Worm (Caenorhabditis elegans) whole organism, midembryonic: ENCODE results near the gene C50F4.16.

Experiments used
- T22C8.4 ChIP-seq: fragments of 200-800 bp; sonication (Bioruptor generic); IDR thresholded peaks from 2 replicates; pipeline ENCODE4 v1.3.6; 2022; ENCODE audit warnings: missing genetic modification characterization, missing compliant biosample characterization
- cog-1 ChIP-seq: sonication (generic microtip); optimal IDR thresholded peaks from 2 replicates; lab custom pipeline; 2016; ENCODE audit warnings: missing genetic modification characterization, missing compliant biosample characterization
- flt-1 ChIP-seq: fragments of 200-800 bp; sonication (Bioruptor generic); IDR thresholded peaks from 2 replicates; pipeline ENCODE4 v1.3.6; 2022; ENCODE audit warnings: missing genetic modification characterization, missing compliant biosample characterization
- klf-2 ChIP-seq: fragments of 200-800 bp; sonication (Bioruptor generic); conservative IDR thresholded peaks from 2 replicates; pipeline ENCODE4 v1.3.6; 2022; ENCODE audit warnings: missing genetic modification reagents, missing genetic modification characterization, missing compliant biosample characterization
- med-1 ChIP-seq: sonication (generic microtip); optimal IDR thresholded peaks from 2 replicates; lab custom pipeline; 2017; ENCODE audit warnings: missing genetic modification characterization, mild to moderate bottlenecking, missing compliant biosample characterization, antibody characterized with exemption, missing genetic modification reagents; ENCODE audit not compliant: insufficient read depth
- ref-1 ChIP-seq: fragments of 200-800 bp; sonication (Bioruptor generic); conservative IDR thresholded peaks from 2 replicates; pipeline ENCODE4 v1.3.6; 2022; ENCODE audit warnings: missing genetic modification reagents, missing genetic modification characterization, missing compliant biosample characterization
- tab-1 ChIP-seq: fragments of 200-800 bp; sonication (Bioruptor generic); IDR thresholded peaks from 2 replicates; pipeline ENCODE4 v1.3.6; 2022; ENCODE audit warnings: missing genetic modification characterization, missing compliant biosample characterization
- ztf-23 ChIP-seq: fragments of 200-800 bp; sonication (Bioruptor generic); IDR thresholded peaks from 2 replicates; pipeline ENCODE4 v1.3.6; 2022; ENCODE audit warnings: missing genetic modification reagents, missing genetic modification characterization, missing compliant biosample characterization
- ztf-29 ChIP-seq: fragments of 200-800 bp; sonication (Bioruptor generic); IDR thresholded peaks from 2 replicates; pipeline ENCODE4 v1.3.6; 2022; ENCODE audit warnings: missing genetic modification reagents, missing genetic modification characterization, missing compliant biosample characterization

C50F4.16 gene

DNA sequence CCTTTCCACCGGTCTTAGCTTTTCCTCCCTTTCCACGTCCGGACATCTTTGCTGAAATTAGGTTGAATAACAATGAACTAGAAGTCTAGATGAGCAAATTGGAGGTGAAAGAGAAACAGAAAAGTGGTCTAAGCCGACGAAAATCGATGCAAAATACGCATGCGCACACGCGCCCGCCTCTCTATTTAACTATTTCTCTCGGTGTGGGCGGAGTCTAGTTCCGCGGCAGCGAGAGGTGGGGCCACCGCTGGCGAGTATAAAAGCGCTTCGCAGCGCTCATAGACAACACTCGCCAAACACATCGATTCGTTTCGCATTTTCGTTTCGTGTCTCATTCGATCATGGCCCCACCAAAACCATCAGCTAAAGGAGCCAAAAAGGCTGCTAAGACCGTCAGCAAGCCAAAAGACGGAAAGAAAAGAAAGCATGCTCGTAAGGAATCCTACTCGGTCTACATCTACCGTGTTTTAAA is 3.9 kb upstream of the C50F4.16 start, which contains the start of the genes his-35 and his-41:
Gene his-35 (minus strand): TSS at position 51 of the 472 bp plus-strand sequence.
Gene his-41 (plus strand): TSS at position 299 of the 472 bp plus-strand sequence.
- TF ChIP-seq ztf-29 (GFP tag; lab: Robert Waterston, UW) (0 out of 2 replicates have a peak, but pooled peaks have one; percentile 20), flt-1 (GFP tag; lab: Robert Waterston, UW) (0 out of 2 replicates have a peak, but pooled peaks have one; percentile 9), T22C8.4 (GFP tag; lab: Robert Waterston, UW) (peak; percentile 46), ref-1 (GFP tag; lab: Robert Waterston, UW) (no peak)

DNA sequence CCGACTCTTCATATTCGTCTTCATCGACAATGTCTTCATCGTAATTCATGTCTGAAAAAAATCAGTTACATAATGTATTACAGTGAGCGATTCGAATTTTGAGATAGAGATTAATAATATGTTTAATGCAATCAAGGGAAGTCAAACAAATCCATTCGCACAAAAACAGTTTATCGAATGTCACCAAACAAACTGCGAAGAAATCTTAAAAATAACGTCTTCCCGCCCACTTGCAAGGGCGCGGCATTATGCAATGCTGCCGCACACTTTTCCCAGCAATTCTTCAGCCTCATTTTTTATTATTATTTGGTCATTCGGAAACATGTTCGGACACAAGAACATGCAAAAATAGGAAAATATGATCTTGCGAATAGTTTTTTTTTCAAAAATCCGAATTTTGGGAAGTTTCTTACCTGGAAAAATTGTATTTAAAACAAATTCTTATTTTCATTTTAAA is 2.8 kb upstream of the C50F4.16 start, which contains the start of gene mdf-1:
Gene mdf-1 (minus strand): TSS at position 51 of the 457 bp plus-strand sequence.
- TF ChIP-seq cog-1 (tag; lab: Kevin White, UChicago) = no peak
- TF ChIP-seq ztf-23 = peak; percentile 67; the same call in 1 of the 2 replicates
- peak; percentile 28 for TF ChIP-seq med-1 (GFP tag; lab: Kevin White, UChicago)
- no peak for TF ChIP-seq ztf-29 (GFP tag; lab: Robert Waterston, UW)
- TF ChIP-seq flt-1 (GFP tag; lab: Robert Waterston, UW) = 0 out of 2 replicates have a peak, but pooled peaks have one; percentile 52
- 0 out of 2 replicates have a peak, but pooled peaks have one; percentile 33 for TF ChIP-seq ref-1 (GFP tag; lab: Robert Waterston, UW)
- TF ChIP-seq T22C8.4 (GFP tag; lab: Robert Waterston, UW) = no peak
- 0 out of 2 replicates have a peak, but pooled peaks have one; percentile 35 for TF ChIP-seq klf-2 (GFP tag; lab: Robert Waterston, UW)
- TF ChIP-seq tab-1 (GFP tag; lab: Robert Waterston, UW) = no peak

DNA sequence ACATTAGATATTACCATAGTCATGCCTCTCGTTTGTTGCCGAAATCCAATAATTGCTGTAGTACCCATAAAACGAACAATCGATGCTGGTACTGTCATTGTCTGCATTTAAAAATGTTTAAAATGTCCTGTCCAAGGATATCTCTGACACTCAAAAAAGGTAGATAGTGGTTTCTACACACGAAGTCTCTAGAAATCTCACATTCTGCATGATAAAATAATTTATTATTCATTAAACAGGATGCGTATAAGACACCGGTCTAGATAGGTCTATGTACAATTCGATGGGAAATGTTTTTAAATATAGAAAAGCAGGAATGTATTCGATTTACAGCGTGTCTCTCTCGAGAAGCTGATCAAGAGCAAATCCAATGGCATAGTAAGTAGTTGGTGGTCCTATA is 1.8 kb downstream of the C50F4.16 start, which contains the start of gene C50F4.12:
Gene C50F4.12 (minus strand): TSS at position 101 of the 400 bp plus-strand sequence.
- TF ChIP-seq ref-1 (GFP tag; lab: Robert Waterston, UW) (no peak), cog-1 (tag; lab: Kevin White, UChicago) (no peak), T22C8.4 (GFP tag; lab: Robert Waterston, UW) (no peak), klf-2 (GFP tag; lab: Robert Waterston, UW) (no peak), tab-1 (GFP tag; lab: Robert Waterston, UW) (no peak)

DNA sequence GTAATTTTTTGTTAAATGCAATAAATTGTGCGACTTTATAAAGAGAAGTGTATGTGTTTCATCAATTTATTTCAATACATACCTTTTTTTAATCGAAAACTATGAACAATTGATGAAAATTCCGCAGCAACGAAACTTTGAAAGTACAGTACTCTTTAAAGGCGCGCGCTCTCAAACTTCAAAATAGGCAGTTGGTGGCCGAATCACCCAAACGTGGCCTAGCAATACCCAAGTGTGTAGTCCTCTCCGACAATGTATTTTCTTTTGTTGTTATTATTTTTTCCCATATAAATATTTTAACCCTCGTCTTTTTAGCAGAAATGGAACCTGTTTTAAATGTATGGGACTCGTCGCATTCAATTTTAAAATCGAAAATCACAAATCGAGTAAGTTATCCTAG is 4.9 kb downstream of the C50F4.16 start, which contains the start of gene C50F4.4:
Gene C50F4.4 (plus strand): TSS at position 267 of the 400 bp plus-strand sequence.
- 0 out of 2 replicates have a peak, but pooled peaks have one; percentile 15 for TF ChIP-seq ztf-23
- TF ChIP-seq cog-1 (tag; lab: Kevin White, UChicago) = no peak

DNA sequence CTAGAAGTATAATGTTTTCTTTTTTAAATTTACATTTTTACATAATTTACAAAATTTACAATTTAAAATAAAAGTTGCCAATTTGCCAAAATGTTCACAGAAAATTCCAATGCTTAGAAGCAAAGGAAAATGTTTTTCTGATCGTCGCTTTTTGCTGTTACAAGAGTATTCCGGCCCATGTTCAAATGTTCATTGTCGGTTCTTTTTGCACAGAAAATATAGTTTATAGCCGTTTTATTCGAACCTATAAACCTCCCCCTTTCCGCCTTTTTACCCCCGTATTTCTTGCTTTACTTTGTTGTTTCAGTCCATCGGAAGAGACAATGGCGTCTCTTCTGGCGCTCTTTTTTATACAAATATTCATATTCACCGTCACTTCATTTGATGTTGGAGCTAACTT is 6.8 kb downstream of the C50F4.16 start, which contains the start of gene tag-329:
Gene tag-329 (plus strand): TSS at position 301 of the 400 bp plus-strand sequence.
- TF ChIP-seq med-1 (GFP tag; lab: Kevin White, UChicago) = no peak
- TF ChIP-seq T22C8.4 (GFP tag; lab: Robert Waterston, UW) = no peak
- TF ChIP-seq ref-1 (GFP tag; lab: Robert Waterston, UW) = no peak
- no peak for TF ChIP-seq cog-1 (tag; lab: Kevin White, UChicago)
- no peak for TF ChIP-seq ztf-29 (GFP tag; lab: Robert Waterston, UW)
- TF ChIP-seq flt-1 (GFP tag; lab: Robert Waterston, UW) = no peak
- no peak for TF ChIP-seq klf-2 (GFP tag; lab: Robert Waterston, UW)
- no peak for TF ChIP-seq ztf-23
- no peak for TF ChIP-seq tab-1 (GFP tag; lab: Robert Waterston, UW)

DNA sequence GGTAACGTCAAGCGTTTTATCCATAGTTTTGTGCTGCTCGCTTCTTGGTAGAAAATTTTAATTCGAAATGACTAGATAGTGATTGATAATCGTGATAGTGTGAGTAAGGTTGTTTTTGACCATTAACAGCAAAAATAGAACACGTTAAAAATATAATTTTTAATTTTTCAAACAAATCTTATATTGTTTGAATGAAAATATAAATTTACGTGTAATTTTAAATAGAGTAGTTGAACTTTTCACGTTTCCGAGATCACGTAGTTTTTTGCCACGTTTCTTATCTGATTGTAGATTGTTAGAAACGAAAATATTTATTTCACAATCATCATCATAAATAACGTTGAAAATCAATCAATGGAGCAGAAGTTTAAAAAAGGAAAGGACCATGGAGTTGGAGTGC is 9.9 kb downstream of the C50F4.16 start, which contains the start of the genes C50F4.10 and pfk-1.2:
Gene C50F4.10 (minus strand): TSS at position 101 of the 400 bp plus-strand sequence.
Gene pfk-1.2 (plus strand): TSS at position 325 of the 400 bp plus-strand sequence.
- TF ChIP-seq T22C8.4 (GFP tag; lab: Robert Waterston, UW) = no peak
- TF ChIP-seq flt-1 (GFP tag; lab: Robert Waterston, UW) = no peak
- no peak for TF ChIP-seq med-1 (GFP tag; lab: Kevin White, UChicago)
- no peak for TF ChIP-seq cog-1 (tag; lab: Kevin White, UChicago)
- TF ChIP-seq klf-2 (GFP tag; lab: Robert Waterston, UW) = no peak
- TF ChIP-seq ztf-23 = no peak
- no peak for TF ChIP-seq ref-1 (GFP tag; lab: Robert Waterston, UW)
- no peak for TF ChIP-seq ztf-29 (GFP tag; lab: Robert Waterston, UW)
- TF ChIP-seq tab-1 (GFP tag; lab: Robert Waterston, UW) = no peak

DNA sequence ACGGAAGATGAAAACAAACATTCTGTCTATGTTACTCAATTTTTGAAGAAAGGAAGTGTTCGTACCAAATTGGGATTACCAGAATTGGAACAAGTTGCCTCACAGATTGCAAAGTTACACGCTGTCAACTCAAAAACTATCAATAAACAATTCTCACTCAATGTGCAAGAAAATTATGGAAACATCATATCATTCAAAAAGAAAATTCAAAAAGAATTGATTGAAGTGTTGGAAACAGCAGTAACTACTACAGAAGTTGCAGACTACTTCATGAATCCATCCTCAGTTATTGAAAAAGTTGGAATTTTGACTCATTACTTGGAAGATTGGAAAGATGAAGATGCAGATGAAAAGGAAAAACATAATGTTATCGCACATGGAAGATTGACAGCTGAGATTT is 13.4 kb downstream of the C50F4.16 start:
- TF ChIP-seq ref-1 (GFP tag; lab: Robert Waterston, UW) = no peak
- no peak for TF ChIP-seq cog-1 (tag; lab: Kevin White, UChicago)
- TF ChIP-seq tab-1 (GFP tag; lab: Robert Waterston, UW) = no peak
- no peak for TF ChIP-seq ztf-23

DNA sequence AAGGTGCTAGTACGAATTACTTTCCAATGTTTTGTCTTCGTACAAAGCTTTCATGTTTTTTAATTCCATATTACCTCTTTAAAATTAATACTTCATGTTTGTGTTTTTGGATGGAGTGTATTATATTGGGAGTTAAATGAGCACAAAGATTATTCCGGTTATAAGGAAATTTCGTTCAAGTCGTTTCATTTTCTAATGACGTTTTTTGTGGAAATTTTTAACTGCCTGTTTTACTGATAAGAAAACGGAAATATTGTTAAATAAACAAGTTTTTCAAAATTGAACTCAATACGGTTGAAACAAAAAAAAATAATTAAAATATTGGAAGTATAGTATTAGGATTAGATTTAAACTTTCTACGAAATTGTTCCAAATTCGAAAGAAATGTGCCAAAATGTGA is 14.1 kb downstream of the C50F4.16 start:
- TF ChIP-seq flt-1 (GFP tag; lab: Robert Waterston, UW) (no peak), T22C8.4 (GFP tag; lab: Robert Waterston, UW) (no peak), ztf-29 (GFP tag; lab: Robert Waterston, UW) (no peak), ref-1 (GFP tag; lab: Robert Waterston, UW) (no peak), med-1 (GFP tag; lab: Kevin White, UChicago) (no peak), ztf-23 (no peak), cog-1 (tag; lab: Kevin White, UChicago) (no peak), tab-1 (GFP tag; lab: Robert Waterston, UW) (no peak), klf-2 (GFP tag; lab: Robert Waterston, UW) (no peak)

DNA sequence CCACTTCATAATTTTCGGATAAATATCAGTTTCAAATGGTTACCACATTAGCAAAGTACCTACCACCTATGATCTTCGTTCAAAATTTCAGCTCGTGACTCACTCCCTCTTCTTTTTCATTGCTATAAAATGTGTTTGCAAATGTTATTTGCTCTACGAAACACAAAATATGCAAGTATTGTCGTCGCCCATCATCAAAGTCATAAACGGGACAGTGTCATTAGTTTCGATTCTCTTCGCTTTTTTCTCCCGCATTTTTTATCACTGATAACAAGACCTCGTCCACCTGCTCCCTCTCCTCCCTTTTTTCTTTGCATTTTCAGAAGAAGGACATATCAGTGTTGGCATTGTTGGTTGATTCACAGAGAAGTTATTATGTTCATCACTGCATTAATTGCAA is 14.9 kb downstream of the C50F4.16 start, which contains the start of gene C50F4.1:
Gene C50F4.1 (plus strand): TSS at position 324 of the 400 bp plus-strand sequence.
- no peak for TF ChIP-seq med-1 (GFP tag; lab: Kevin White, UChicago)
- no peak for TF ChIP-seq flt-1 (GFP tag; lab: Robert Waterston, UW)
- TF ChIP-seq tab-1 (GFP tag; lab: Robert Waterston, UW) = no peak
- TF ChIP-seq ztf-29 (GFP tag; lab: Robert Waterston, UW) = no peak
- TF ChIP-seq T22C8.4 (GFP tag; lab: Robert Waterston, UW) = no peak
- TF ChIP-seq klf-2 (GFP tag; lab: Robert Waterston, UW) = no peak
- no peak for TF ChIP-seq cog-1 (tag; lab: Kevin White, UChicago)
- TF ChIP-seq ref-1 (GFP tag; lab: Robert Waterston, UW) = no peak
- no peak for TF ChIP-seq ztf-23
